ENCODE assay signal across 5 worm cellular contexts in genomic region chrIII:4362332-4362731, ce11.
TF ChIP-seq lines count a peak whose summit lies in the region.

No protein-coding gene starts in this region.

TF ChIP-seq in whole organism, L1 larva, 84 proteins besides CTCF, POLR2A, EP300 and RAD21:
- peak; percentile 20 for TF ChIP-seq nhr-20 (tag; optimal IDR thresholded peaks at IDR 0.05; lab: Kevin White, UChicago)
- peak; percentile 49 for TF ChIP-seq snu-23 (GFP tag; optimal IDR thresholded peaks at IDR 0.05; lab: Kevin White, UChicago)
- peak; percentile 71 for TF ChIP-seq nhr-85 (tag; lab: Kevin White, UChicago)
- TF ChIP-seq efl-1 (optimal IDR thresholded peaks at IDR 0.05; lab: Kevin White, UChicago): peak in 1 of 2 experiments; percentile 17
- peak in 1 of 2 experiments; percentile 55 for TF ChIP-seq efl-1 (GFP tag; optimal IDR thresholded peaks at IDR 0.05 in 1 of 2; lab: Kevin White, UChicago)
- TF ChIP-seq aly-2 (tag; optimal IDR thresholded peaks at IDR 0.05; lab: Kevin White, UChicago): no peak
- no peak for TF ChIP-seq ama-1 (optimal IDR thresholded peaks at IDR 0.05; lab: Kevin White, UChicago)
- TF ChIP-seq nhr-47 (tag; optimal IDR thresholded peaks at IDR 0.05; lab: Kevin White, UChicago): peak; percentile 36
- TF ChIP-seq rnt-1 (tag; optimal IDR thresholded peaks at IDR 0.05; lab: Kevin White, UChicago): peak; percentile 48
- TF ChIP-seq swsn-7 (tag; optimal IDR thresholded peaks at IDR 0.05; lab: Kevin White, UChicago): peak; percentile 10
- TF ChIP-seq blmp-1 (tag; optimal IDR thresholded peaks at IDR 0.05; lab: Kevin White, UChicago): no peak
- TF ChIP-seq nhr-90 (tag; optimal IDR thresholded peaks at IDR 0.05; lab: Kevin White, UChicago; ENCODE audit: poor library complexity): peak; percentile 47
- TF ChIP-seq nhr-71 (tag; optimal IDR thresholded peaks at IDR 0.05; lab: Kevin White, UChicago): peak; percentile 32
- TF ChIP-seq xbp-1 (tag; optimal IDR thresholded peaks at IDR 0.05; lab: Kevin White, UChicago): peak; percentile 3
- TF ChIP-seq nhr-19 (GFP tag; conservative IDR thresholded peaks at IDR 0.05; lab: Robert Waterston, UW): peak; percentile 28
- TF ChIP-seq lin-35 (GFP tag; optimal IDR thresholded peaks at IDR 0.05; lab: Kevin White, UChicago): peak in 1 of 2 experiments; percentile 55

TF ChIP-seq in whole organism, L3 larva, 47 proteins besides CTCF, POLR2A, EP300 and RAD21:
- TF ChIP-seq elt-2 (tag; optimal IDR thresholded peaks at IDR 0.05; lab: Kevin White, UChicago) (peak; percentile 24), zag-1 (tag; optimal IDR thresholded peaks at IDR 0.05; lab: Kevin White, UChicago) (no peak), nfya-1 (tag; optimal IDR thresholded peaks at IDR 0.05; lab: Kevin White, UChicago; ENCODE audit: insufficient read depth) (peak; percentile 31), nhr-28 (tag; optimal IDR thresholded peaks at IDR 0.05; lab: Kevin White, UChicago) (no peak), nhr-25 (tag; optimal IDR thresholded peaks at IDR 0.05; lab: Kevin White, UChicago) (peak; percentile 10), daf-12 (tag; optimal IDR thresholded peaks at IDR 0.05; lab: Kevin White, UChicago) (no peak), pha-4 (tag; optimal IDR thresholded peaks at IDR 0.05; lab: Kevin White, UChicago) (no peak), elt-3 (tag; optimal IDR thresholded peaks at IDR 0.05; lab: Kevin White, UChicago) (no peak)

TF ChIP-seq in whole organism, early embryonic, 17 proteins besides CTCF, POLR2A, EP300 and RAD21:
- TF ChIP-seq ceh-13 (GFP tag; optimal IDR thresholded peaks at IDR 0.05; lab: Kevin White, UChicago) (peak; percentile 13), F13C5.2 (tag; optimal IDR thresholded peaks at IDR 0.05; lab: Kevin White, UChicago) (peak; percentile 4), flt-1 (GFP tag; IDR thresholded peaks at IDR 0.05; lab: Robert Waterston, UW) (0 out of 2 replicates have a peak, but pooled peaks have one; percentile 22), aly-1 (tag; optimal IDR thresholded peaks at IDR 0.05; lab: Kevin White, UChicago) (peak; percentile 1), sea-1 (GFP tag; conservative IDR thresholded peaks at IDR 0.05; lab: Robert Waterston, UW) (no peak)

TF ChIP-seq in whole organism, midembryonic, 9 proteins besides CTCF, POLR2A, EP300 and RAD21:
- 0 out of 2 replicates have a peak, but pooled peaks have one; percentile 6 for TF ChIP-seq flt-1 (GFP tag; IDR thresholded peaks at IDR 0.05; lab: Robert Waterston, UW)
- TF ChIP-seq med-1 (GFP tag; optimal IDR thresholded peaks at IDR 0.05; lab: Kevin White, UChicago; ENCODE audit: insufficient read depth): no peak
TF ChIP-seq in whole organism, midembryonic: peak in this region for 1.

TF ChIP-seq in whole organism, young adult, 124 proteins besides CTCF, POLR2A, EP300 and RAD21 (continues in another document):
- no peak for TF ChIP-seq cebp-1 (GFP tag; IDR thresholded peaks at IDR 0.05; lab: Robert Waterston, UW)
- TF ChIP-seq cebp-1 (tag; optimal IDR thresholded peaks at IDR 0.05; lab: Kevin White, UChicago): no peak
- no peak for TF ChIP-seq F22D6.2 (tag; optimal IDR thresholded peaks at IDR 0.05; lab: Kevin White, UChicago)
- TF ChIP-seq ets-4 (GFP tag; optimal IDR thresholded peaks at IDR 0.05; lab: Kevin White, UChicago): no peak
- TF ChIP-seq nhr-80 (tag; optimal IDR thresholded peaks at IDR 0.05; lab: Kevin White, UChicago): peak; percentile 4
- no peak for TF ChIP-seq T26A5.8 (tag; optimal IDR thresholded peaks at IDR 0.05; lab: Kevin White, UChicago)
- peak; percentile 50; the same call in 1 of the 2 replicates for TF ChIP-seq dox-1 (GFP tag; IDR thresholded peaks at IDR 0.05; lab: Robert Waterston, UW)
- TF ChIP-seq nhr-27 (tag; optimal IDR thresholded peaks at IDR 0.05; lab: Kevin White, UChicago): no peak
- peak; percentile 90 for TF ChIP-seq tbp1 (GFP tag; optimal IDR thresholded peaks at IDR 0.05; lab: Kevin White, UChicago)
- TF ChIP-seq mes-4 (tag; optimal IDR thresholded peaks at IDR 0.05; lab: Kevin White, UChicago): no peak
- no peak for TF ChIP-seq Y95B8A.8 (GFP tag; IDR thresholded peaks at IDR 0.05; lab: Robert Waterston, UW)
- TF ChIP-seq lin-35 (GFP tag; optimal IDR thresholded peaks at IDR 0.05; lab: Kevin White, UChicago): no peak
- TF ChIP-seq sdz-38 (tag; optimal IDR thresholded peaks at IDR 0.05; lab: Kevin White, UChicago): no peak
- TF ChIP-seq fkh-3 (tag; optimal IDR thresholded peaks at IDR 0.05; lab: Kevin White, UChicago): no peak
- TF ChIP-seq attf-3 (GFP tag; conservative IDR thresholded peaks at IDR 0.05; lab: Robert Waterston, UW): no peak
- 0 out of 2 replicates have a peak, but pooled peaks have one; percentile 29 for TF ChIP-seq ztf-6 (GFP tag; IDR thresholded peaks at IDR 0.05; lab: Robert Waterston, UW)
- no peak for TF ChIP-seq ceh-27 (GFP tag; optimal IDR thresholded peaks at IDR 0.05; lab: Kevin White, UChicago)
- TF ChIP-seq xnd-1 (tag; optimal IDR thresholded peaks at IDR 0.05; lab: Kevin White, UChicago): no peak
- TF ChIP-seq gei-17 (GFP tag; optimal IDR thresholded peaks at IDR 0.05; lab: Kevin White, UChicago): no peak
- peak; percentile 24; the same call in 1 of the 2 replicates for TF ChIP-seq F33H1.4 (GFP tag; IDR thresholded peaks at IDR 0.05; lab: Robert Waterston, UW)
- no peak for TF ChIP-seq tlf-1 (GFP tag; optimal IDR thresholded peaks at IDR 0.05; lab: Kevin White, UChicago)
- TF ChIP-seq F37B4.10 (GFP tag; IDR thresholded peaks at IDR 0.05; lab: Robert Waterston, UW): no peak
- TF ChIP-seq ceh-58 (GFP tag; IDR thresholded peaks at IDR 0.05; lab: Robert Waterston, UW): no peak
- TF ChIP-seq F49E8.2 (tag; optimal IDR thresholded peaks at IDR 0.05; lab: Kevin White, UChicago; ENCODE audit: insufficient read depth): no peak
- no peak for TF ChIP-seq ceh-79 (tag; optimal IDR thresholded peaks at IDR 0.05; lab: Kevin White, UChicago)
- no peak for TF ChIP-seq B0336.3 (GFP tag; IDR thresholded peaks at IDR 0.05; lab: Robert Waterston, UW)
- TF ChIP-seq ceh-91 (GFP tag; IDR thresholded peaks at IDR 0.05; lab: Robert Waterston, UW): no peak
- TF ChIP-seq C17E4.6 (GFP tag; IDR thresholded peaks at IDR 0.05; lab: Robert Waterston, UW): no peak
- no peak for TF ChIP-seq F57C9.4 (tag; optimal IDR thresholded peaks at IDR 0.05; lab: Kevin White, UChicago)
- no peak for TF ChIP-seq nhr-179 (tag; optimal IDR thresholded peaks at IDR 0.05; lab: Kevin White, UChicago)
- peak; percentile 67 for TF ChIP-seq B0261.1 (tag; optimal IDR thresholded peaks at IDR 0.05; lab: Kevin White, UChicago)
- no peak for TF ChIP-seq lsy-27 (tag; optimal IDR thresholded peaks at IDR 0.05; lab: Kevin White, UChicago; ENCODE audit: borderline replicate concordance, insufficient read depth)
- TF ChIP-seq atf-7 (tag; optimal IDR thresholded peaks at IDR 0.05; lab: Kevin White, UChicago): no peak
- no peak for TF ChIP-seq egrh-3 (GFP tag; IDR thresholded peaks at IDR 0.05; lab: Robert Waterston, UW)
- TF ChIP-seq efl-1 (GFP tag; optimal IDR thresholded peaks at IDR 0.05; lab: Kevin White, UChicago): no peak
- TF ChIP-seq lin-54 (GFP tag; optimal IDR thresholded peaks at IDR 0.05; lab: Kevin White, UChicago): no peak
- no peak for TF ChIP-seq bed-1 (GFP tag; IDR thresholded peaks at IDR 0.05; lab: Robert Waterston, UW)
- 0 out of 2 replicates have a peak, but pooled peaks have one; percentile 7 for TF ChIP-seq rcor-1 (GFP tag; IDR thresholded peaks at IDR 0.05; lab: Robert Waterston, UW)
- no peak for TF ChIP-seq unc-62 (GFP tag; optimal IDR thresholded peaks at IDR 0.05; lab: Kevin White, UChicago)
- 0 out of 2 replicates have a peak, but pooled peaks have one; percentile 22 for TF ChIP-seq nfyb-1 (GFP tag; IDR thresholded peaks at IDR 0.05; lab: Robert Waterston, UW)
- TF ChIP-seq dpl-1 (GFP tag; optimal IDR thresholded peaks at IDR 0.05; lab: Kevin White, UChicago): no peak
- no peak for TF ChIP-seq snpc-1.1 (tag; optimal IDR thresholded peaks at IDR 0.05; lab: Kevin White, UChicago; ENCODE audit: insufficient read depth)
- peak; percentile 10 for TF ChIP-seq athp-1 (tag; optimal IDR thresholded peaks at IDR 0.05; lab: Kevin White, UChicago)
- TF ChIP-seq ztf-22 (GFP tag; optimal IDR thresholded peaks at IDR 0.05; lab: Kevin White, UChicago): no peak
- TF ChIP-seq Y67H2A.10 (GFP tag; conservative IDR thresholded peaks at IDR 0.05; lab: Robert Waterston, UW): no peak
- TF ChIP-seq sea-2 (GFP tag; IDR thresholded peaks at IDR 0.05; lab: Robert Waterston, UW): no peak
- no peak for TF ChIP-seq attf-6 (GFP tag; IDR thresholded peaks at IDR 0.05; lab: Robert Waterston, UW)
- no peak for TF ChIP-seq ztf-28 (GFP tag; IDR thresholded peaks at IDR 0.05; lab: Robert Waterston, UW)
- no peak for TF ChIP-seq mel-28 (tag; optimal IDR thresholded peaks at IDR 0.05; lab: Kevin White, UChicago; ENCODE audit: borderline replicate concordance)
- TF ChIP-seq him-1 (tag; optimal IDR thresholded peaks at IDR 0.05; lab: Kevin White, UChicago): peak; percentile 73
- TF ChIP-seq tbx-9 (tag; optimal IDR thresholded peaks at IDR 0.05; lab: Kevin White, UChicago; ENCODE audit: borderline replicate concordance): no peak
- no peak for TF ChIP-seq ztf-3 (GFP tag; optimal IDR thresholded peaks at IDR 0.05; lab: Kevin White, UChicago)
- TF ChIP-seq pha-4 (tag; optimal IDR thresholded peaks at IDR 0.05; lab: Kevin White, UChicago): no peak
- TF ChIP-seq B0035.1 (tag; optimal IDR thresholded peaks at IDR 0.05; lab: Kevin White, UChicago): no peak
- no peak for TF ChIP-seq aptf-3 (GFP tag; IDR thresholded peaks at IDR 0.05; lab: Robert Waterston, UW)
- no peak for TF ChIP-seq lir-1 (GFP tag; conservative IDR thresholded peaks at IDR 0.05; lab: Robert Waterston, UW)
- no peak for TF ChIP-seq F55B11.4 (tag; optimal IDR thresholded peaks at IDR 0.05; lab: Kevin White, UChicago; ENCODE audit: borderline replicate concordance, insufficient read depth)
- TF ChIP-seq attf-5 (GFP tag; optimal IDR thresholded peaks at IDR 0.05; lab: Kevin White, UChicago): no peak
- no peak for TF ChIP-seq repo-1 (tag; optimal IDR thresholded peaks at IDR 0.05; lab: Kevin White, UChicago)
- no peak for TF ChIP-seq hlh-26 (GFP tag; conservative IDR thresholded peaks at IDR 0.05; lab: Robert Waterston, UW)
- TF ChIP-seq F39B2.1 (GFP tag; IDR thresholded peaks at IDR 0.05; lab: Robert Waterston, UW): no peak
- TF ChIP-seq madf-10 (tag; optimal IDR thresholded peaks at IDR 0.05; lab: Kevin White, UChicago): no peak
- TF ChIP-seq ceh-100 (GFP tag; IDR thresholded peaks at IDR 0.05; lab: Robert Waterston, UW): no peak
- no peak for TF ChIP-seq cebp-2 (GFP tag; IDR thresholded peaks at IDR 0.05; lab: Robert Waterston, UW)

Comparison
In these comparisons a context has a peak if more than half of its experiments do, and no peak if none do; other contexts are left out.
1. Of the 8 proteins assayed by ChIP-seq in both whole organism, young adult and whole organism, L1 larva: peak only in whole organism, young adult: ama-1 and unc-130; only in whole organism, L1 larva: none; in both: nhr-90; in neither: 2; mixed calls (peak in some experiments, not most) for 3.